Fruit fly (Drosophila melanogaster): ENCODE data around the gene CG7333.

Gene CG7333

DNA sequence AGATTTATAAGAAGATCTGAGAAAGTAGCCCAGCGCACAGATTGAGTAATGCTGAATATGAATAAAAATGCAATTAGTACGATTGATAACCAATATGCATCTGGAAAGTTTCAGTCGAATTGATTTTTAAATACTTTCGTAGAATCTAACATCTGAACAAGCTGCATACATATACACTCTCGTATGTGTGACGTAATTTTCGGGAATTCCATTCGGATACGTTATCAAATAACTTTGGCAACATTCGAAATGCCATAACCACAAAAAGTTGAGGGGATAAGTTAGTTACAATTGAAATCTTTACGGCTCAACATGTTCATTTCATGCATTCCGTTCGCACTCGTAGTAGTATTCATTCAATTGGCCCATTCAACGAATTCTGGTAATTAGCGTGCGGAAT is 50.3 kb downstream of the CG7333 start, which contains the start of gene CG31219:
Gene CG31219, plus strand, starts transcription at position 301 of the 400 bp plus-strand sequence.
- TF ChIP-seq CG14711 (tag; optimal IDR thresholded peaks at IDR 0.05): no peak
- TF ChIP-seq cnc (optimal IDR thresholded peaks at IDR 0.05): no peak
- TF ChIP-seq CG7101 (tag; optimal IDR thresholded peaks at IDR 0.05): no peak
- TF ChIP-seq toe (GFP tag; optimal IDR thresholded peaks at IDR 0.05): no peak
- no peak for TF ChIP-seq pad (GFP tag; optimal IDR thresholded peaks at IDR 0.05)
- TF ChIP-seq kay (GFP tag; ENCODE audit: borderline replicate concordance): no peak
- no peak for TF ChIP-seq ovo (GFP tag; optimal IDR thresholded peaks at IDR 0.05)
